Worm (Caenorhabditis elegans) whole organism, L4 larva: ENCODE data around the gene F31F4.11.

Experiments
- D1046.2 ChIP-seq: fragments of 200-800 bp; sonication (Bioruptor generic); IDR thresholded peaks from 2 replicates; pipeline ENCODE4 v1.3.6; 2022; ENCODE audit warnings: missing genetic modification characterization, missing compliant biosample characterization
- Y105C5A.15 ChIP-seq: fragments of 200-800 bp; sonication (Bioruptor generic); IDR thresholded peaks from 2 replicates; pipeline ENCODE4 v1.3.6; 2022; ENCODE audit warnings: missing genetic modification characterization, missing compliant biosample characterization
- ces-1 ChIP-seq: fragments of 150-350 bp; sonication (generic microtip); optimal IDR thresholded peaks from 4 replicates; lab custom pipeline; 2014; ENCODE audit warnings: missing biosample characterization, missing genetic modification reagents, missing genetic modification characterization
- dve-1 ChIP-seq: sonication (generic microtip); optimal IDR thresholded peaks from 2 replicates; lab custom pipeline; 2017; ENCODE audit warnings: antibody characterized with exemption, mild to moderate bottlenecking, missing genetic modification characterization, missing compliant biosample characterization; ENCODE audit not compliant: insufficient read depth
- egl-43 ChIP-seq: fragments of 200-800 bp; sonication (Bioruptor generic); IDR thresholded peaks from 2 replicates; pipeline ENCODE4 v1.3.6; 2022; ENCODE audit warnings: missing genetic modification reagents, missing genetic modification characterization, missing compliant biosample characterization
- lin-15B ChIP-seq: fragments of 150-350 bp; sonication (generic microtip); optimal IDR thresholded peaks from 3 replicates; lab custom pipeline; 2014; ENCODE audit warnings: missing biosample characterization, missing genetic modification characterization
- lin-39 ChIP-seq: fragments of 150-350 bp; optimal IDR thresholded peaks from 2 replicates; lab custom pipeline; 2014; ENCODE audit warnings: missing biosample characterization, missing genetic modification reagents, missing genetic modification characterization
- mxl-3 ChIP-seq: fragments of 200-800 bp; sonication (Bioruptor generic); optimal IDR thresholded peaks from 2 replicates; lab custom pipeline; 2018; ENCODE audit warnings: mild to moderate bottlenecking, missing genetic modification characterization, missing compliant biosample characterization
- nhr-77 ChIP-seq: fragments of 150-350 bp; optimal IDR thresholded peaks from 2 replicates; lab custom pipeline; 2014; ENCODE audit warnings: missing biosample characterization, missing genetic modification characterization
- pqm-1 ChIP-seq: sonication (generic microtip); optimal IDR thresholded peaks from 2 replicates; lab custom pipeline; 2017; ENCODE audit warnings: missing biosample characterization, missing genetic modification characterization
- unc-62 ChIP-seq, 3 experiments: fragments of 150-350 bp in 1 of 3; sonication (generic microtip); optimal IDR thresholded peaks in 2 of 3; peaks in 1 of 3; 1 replicate in 1 of 3; 2 replicates in 2 of 3; lab custom pipeline; 2014 to 2017; ENCODE audit warnings: missing biosample characterization in 3 of 3, missing genetic modification characterization in 3 of 3, missing genetic modification reagents in 3 of 3, missing genotype in 1 of 3
- zfp-2 ChIP-seq: sonication (generic microtip); optimal IDR thresholded peaks from 2 replicates; lab custom pipeline; 2016; ENCODE audit warnings: mild to moderate bottlenecking, missing genetic modification characterization, missing compliant biosample characterization

DNA sequence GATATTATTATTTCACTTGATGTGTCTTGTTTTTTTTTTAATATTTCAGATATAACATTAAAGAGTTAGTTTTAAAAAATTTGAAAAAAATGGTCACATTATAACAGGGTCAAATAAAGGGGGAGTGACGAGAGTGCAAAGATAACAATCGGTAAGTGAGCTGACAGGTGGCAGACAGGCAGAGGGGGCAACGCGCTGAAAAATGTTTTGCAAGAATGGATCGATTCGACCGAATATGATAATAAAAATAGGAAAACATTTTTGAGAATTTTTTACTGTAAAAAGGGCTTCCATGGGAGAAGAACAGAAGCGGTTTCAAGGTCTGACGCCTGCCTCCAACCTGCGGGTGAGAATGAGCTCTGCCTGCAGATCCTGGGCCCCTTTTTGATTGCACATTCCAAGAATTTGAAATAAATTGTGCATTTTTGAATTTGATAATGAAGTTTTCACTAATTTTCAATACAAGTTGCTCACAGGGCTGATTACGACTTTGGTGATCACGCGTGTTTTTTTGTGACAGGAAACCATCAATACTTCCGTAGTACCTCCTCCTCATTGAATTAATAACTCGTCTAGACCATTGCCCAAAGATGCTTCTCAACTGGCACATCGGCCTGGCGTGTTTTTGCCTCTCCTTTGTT lies 35.4 kb upstream of the F31F4.11 start, which contains the start of the genes ugt-29 and srx-5:
- TF ChIP-seq unc-62 (GFP tag; optimal IDR thresholded peaks at IDR 0.05 in 1 of 2; lab: Kevin White, UChicago) (no peak), unc-62 (tag; optimal IDR thresholded peaks at IDR 0.05; lab: Kevin White, UChicago) (no peak), pqm-1 (no peak), mxl-3 (GFP tag; lab: Kevin White, UChicago) (no peak), D1046.2 (GFP tag; lab: Robert Waterston, UW) (no peak), zfp-2 (tag; lab: Kevin White, UChicago) (no peak), egl-43 (GFP tag; lab: Robert Waterston, UW) (no peak), lin-39 (tag; lab: Kevin White, UChicago) (no peak), ces-1 (GFP tag; lab: Kevin White, UChicago) (no peak), dve-1 (tag; lab: Kevin White, UChicago) (no peak), nhr-77 (tag; lab: Kevin White, UChicago) (no peak), lin-15B (no peak), Y105C5A.15 (GFP tag; lab: Robert Waterston, UW) (no peak)
